Fruit fly (Drosophila melanogaster): ENCODE results near the gene Jhbp4.

Jhbp4 gene

dm6 chr3R:16004015-16004414 is 39.3 kb upstream of the Jhbp4 start:
- peak; percentile 1 for TF ChIP-seq lilli (GFP tag; optimal IDR thresholded peaks at IDR 0.05)
- no peak for TF ChIP-seq cas (GFP tag; IDR thresholded peaks at IDR 0.05)
- TF ChIP-seq CG15269 (tag; optimal IDR thresholded peaks at IDR 0.05): no peak
- no peak for TF ChIP-seq CG14667 (GFP tag; IDR thresholded peaks at IDR 0.05)
- peak; percentile 42; the same call in 2 of the 3 replicates for TF ChIP-seq HLH4C (GFP tag; IDR thresholded peaks at IDR 0.05; ENCODE audit: partially characterized antibody)
- TF ChIP-seq nmo (GFP tag; optimal IDR thresholded peaks at IDR 0.05): peak; percentile 10
- TF ChIP-seq Opbp (GFP tag; IDR thresholded peaks at IDR 0.05; ENCODE audit: partially characterized antibody): peak; percentile 68; the same call in 2 of the 3 replicates
- TF ChIP-seq Doc3 (GFP tag; IDR thresholded peaks at IDR 0.05; ENCODE audit: partially characterized antibody): peak; percentile 43; the same call in 1 of the 3 replicates
- TF ChIP-seq CG12659 (GFP tag; optimal IDR thresholded peaks at IDR 0.05): no peak
- TF ChIP-seq CG2202 (tag; optimal IDR thresholded peaks at IDR 0.05): peak; percentile 29
- peak; percentile 81 for TF ChIP-seq CG34224 (GFP tag; IDR thresholded peaks at IDR 0.05; ENCODE audit: partially characterized antibody)
- no peak for TF ChIP-seq zf30C (GFP tag; optimal IDR thresholded peaks at IDR 0.05)
- TF ChIP-seq odd (GFP tag; optimal IDR thresholded peaks at IDR 0.05): no peak
- peak in 1 of 2 experiments; percentile 33 for TF ChIP-seq Pdp1 (GFP tag; optimal IDR thresholded peaks at IDR 0.05)
- TF ChIP-seq esg (GFP tag; conservative IDR thresholded peaks at IDR 0.05): no peak
- peak; percentile 93 for TF ChIP-seq CG13287 (GFP tag; IDR thresholded peaks at IDR 0.05; ENCODE audit: partially characterized antibody)
- no peak for TF ChIP-seq lab (GFP tag; optimal IDR thresholded peaks at IDR 0.05)
- TF ChIP-seq zen2 (GFP tag; IDR thresholded peaks at IDR 0.05; ENCODE audit: partially characterized antibody): peak; percentile 78
- peak; percentile 65 for TF ChIP-seq CG12744 (GFP tag; optimal IDR thresholded peaks at IDR 0.05)
- TF ChIP-seq YL-1 (GFP tag; optimal IDR thresholded peaks at IDR 0.05): peak; percentile 34
- peak; percentile 47 for TF ChIP-seq fd102C (GFP tag; optimal IDR thresholded peaks at IDR 0.05)
- peak; percentile 62 for TF ChIP-seq CG10979 (tag; optimal IDR thresholded peaks at IDR 0.05)
- TF ChIP-seq dmrt11E (tag; optimal IDR thresholded peaks at IDR 0.05): peak; percentile 38
- TF ChIP-seq fd64A (GFP tag; optimal IDR thresholded peaks at IDR 0.05): no peak
- TF ChIP-seq Hmr (GFP tag; optimal IDR thresholded peaks at IDR 0.05): peak; percentile 10
- peak; percentile 45; the same call in 1 of the 2 replicates for TF ChIP-seq nerfin-2 (GFP tag; IDR thresholded peaks at IDR 0.05; ENCODE audit: partially characterized antibody)
- peak; percentile 45 for TF ChIP-seq CG14710 (tag; optimal IDR thresholded peaks at IDR 0.05)
- no peak for TF ChIP-seq CG1602 (GFP tag; optimal IDR thresholded peaks at IDR 0.05)
- TF ChIP-seq Atf3 (GFP tag; optimal IDR thresholded peaks at IDR 0.05): no peak
- TF ChIP-seq grau (tag; optimal IDR thresholded peaks at IDR 0.05): peak; percentile 3
- peak; percentile 16 for TF ChIP-seq Nf-YB (GFP tag; optimal IDR thresholded peaks at IDR 0.05)
- TF ChIP-seq CG33213 (GFP tag; optimal IDR thresholded peaks at IDR 0.05): peak; percentile 36
- peak; percentile 63 for TF ChIP-seq CG8359 (GFP tag; optimal IDR thresholded peaks at IDR 0.05; ENCODE audit: borderline replicate concordance)
- no peak for TF ChIP-seq pros (GFP tag; optimal IDR thresholded peaks at IDR 0.05)
- peak; percentile 34 for TF ChIP-seq CoRest (tag; optimal IDR thresholded peaks at IDR 0.05)
- 0 out of 3 replicates have a peak, but pooled peaks have one; percentile 26 for TF ChIP-seq Dbx (GFP tag; IDR thresholded peaks at IDR 0.05)
- TF ChIP-seq MTF-1 (GFP tag; optimal IDR thresholded peaks at IDR 0.05; ENCODE audit: borderline replicate concordance): no peak
- TF ChIP-seq fru (optimal IDR thresholded peaks at IDR 0.05): no peak
- TF ChIP-seq CG2120 (GFP tag; optimal IDR thresholded peaks at IDR 0.05): peak; percentile 8
- TF ChIP-seq Med (GFP tag): peak; percentile 77
- peak; percentile 100 for TF ChIP-seq stwl (tag; optimal IDR thresholded peaks at IDR 0.05)
- peak; percentile 48; the same call in 1 of the 3 replicates for TF ChIP-seq CG7963 (GFP tag; IDR thresholded peaks at IDR 0.05; ENCODE audit: partially characterized antibody)
- peak; percentile 19 for TF ChIP-seq CG15696 (tag; optimal IDR thresholded peaks at IDR 0.05)
- peak; percentile 49; the same call in 1 of the 2 replicates for TF ChIP-seq unc-4 (GFP tag; IDR thresholded peaks at IDR 0.05; ENCODE audit: partially characterized antibody)
- TF ChIP-seq p53 (GFP tag; optimal IDR thresholded peaks at IDR 0.05): no peak
- TF ChIP-seq ewg (GFP tag; optimal IDR thresholded peaks at IDR 0.05): no peak
- peak; percentile 67 for TF ChIP-seq Xrp1 (GFP tag; IDR thresholded peaks at IDR 0.05)
- peak; percentile 36 for TF ChIP-seq CG18262 (tag; optimal IDR thresholded peaks at IDR 0.05)
